Worm (Caenorhabditis elegans) whole organism, L3 larva: ENCODE measurements around the gene F36H1.3.
A peak's percentile ranks its signal among the peaks of the same experiment; 100 is the strongest.

Experiments
- ZK546.5 ChIP-seq: sonication (generic microtip); optimal IDR thresholded peaks from 2 replicates; lab custom pipeline; 2017; ENCODE audit warnings: missing biosample characterization, missing genetic modification characterization
- ama-1 ChIP-seq: fragments of 150-350 bp; optimal IDR thresholded peaks from 2 replicates; lab custom pipeline; 2018
- ceh-16 ChIP-seq: sonication (generic microtip); optimal IDR thresholded peaks from 2 replicates; lab custom pipeline; 2017; ENCODE audit warnings: missing biosample characterization, missing genetic modification characterization
- ceh-28 ChIP-seq: fragments of 150-350 bp; optimal IDR thresholded peaks from 2 replicates; lab custom pipeline; 2014; ENCODE audit warnings: missing biosample characterization, missing genetic modification reagents, missing genetic modification characterization
- ceh-9 ChIP-seq: sonication (generic microtip); optimal IDR thresholded peaks from 2 replicates; lab custom pipeline; 2018; ENCODE audit warnings: missing biosample characterization, missing genetic modification characterization
- daf-12 ChIP-seq: fragments of 150-350 bp; optimal IDR thresholded peaks from 2 replicates; lab custom pipeline; 2014; ENCODE audit warnings: missing biosample characterization, missing genetic modification reagents, missing genetic modification characterization
- egl-27 ChIP-seq: sonication (generic microtip); optimal IDR thresholded peaks from 4 replicates; lab custom pipeline; 2017; ENCODE audit warnings: missing biosample characterization, missing genetic modification reagents, missing genetic modification characterization
- elt-1 ChIP-seq: fragments of 150-350 bp; optimal IDR thresholded peaks from 2 replicates; lab custom pipeline; 2014; ENCODE audit warnings: missing biosample characterization, missing genetic modification characterization
- elt-3 ChIP-seq, 3 experiments: fragments of 150-350 bp in 1 of 3; sonication (generic microtip) in 2 of 3; optimal IDR thresholded peaks; 2 replicates in 2 of 3; 4 replicates in 1 of 3; lab custom pipeline; 2014 to 2017; ENCODE audit warnings: missing biosample characterization in 3 of 3, missing genetic modification characterization in 3 of 3
- eor-1 ChIP-seq, 2 experiments: fragments of 150-350 bp; optimal IDR thresholded peaks; 2 replicates each; lab custom pipeline; 2014 to 2018; ENCODE audit warnings: missing biosample characterization in 2 of 2, missing genetic modification characterization in 2 of 2
- fkh-10 ChIP-seq: sonication (generic microtip); optimal IDR thresholded peaks from 2 replicates; lab custom pipeline; 2017; ENCODE audit warnings: missing biosample characterization, missing genetic modification reagents, missing genetic modification characterization
- fkh-2 ChIP-seq: fragments of 150-350 bp; optimal IDR thresholded peaks from 2 replicates; lab custom pipeline; 2014; ENCODE audit warnings: missing biosample characterization, missing genetic modification reagents, missing genetic modification characterization
- hmg-11 ChIP-seq: sonication (generic microtip); optimal IDR thresholded peaks from 2 replicates; lab custom pipeline; 2016; ENCODE audit warnings: missing genetic modification characterization, missing compliant biosample characterization
- jun-1 ChIP-seq: fragments of 150-350 bp; optimal IDR thresholded peaks from 2 replicates; lab custom pipeline; 2014; ENCODE audit warnings: missing biosample characterization, missing genetic modification reagents, missing genetic modification characterization
- lin-15B ChIP-seq: fragments of 150-350 bp; optimal IDR thresholded peaks from 2 replicates; lab custom pipeline; 2014; ENCODE audit warnings: missing biosample characterization, missing genetic modification characterization
- lin-39 ChIP-seq: fragments of 150-350 bp; optimal IDR thresholded peaks from 2 replicates; lab custom pipeline; 2018; ENCODE audit warnings: missing biosample characterization, missing genetic modification reagents, missing genetic modification characterization
- lsy-12 ChIP-seq: sonication (generic microtip); optimal IDR thresholded peaks from 2 replicates; lab custom pipeline; 2016; ENCODE audit warnings: mild to moderate bottlenecking, missing genetic modification characterization, missing compliant biosample characterization
- nfya-1 ChIP-seq: sonication (generic microtip); optimal IDR thresholded peaks from 2 replicates; lab custom pipeline; 2017; ENCODE audit warnings: missing genetic modification characterization, mild to moderate bottlenecking, missing compliant biosample characterization, antibody characterized with exemption, moderate library complexity; ENCODE audit not compliant: insufficient read depth
- nhr-11 ChIP-seq: fragments of 150-350 bp; optimal IDR thresholded peaks from 2 replicates; lab custom pipeline; 2014; ENCODE audit warnings: missing biosample characterization, missing genetic modification characterization
- nhr-12 ChIP-seq: fragments of 150-350 bp; optimal IDR thresholded peaks from 2 replicates; lab custom pipeline; 2014; ENCODE audit warnings: missing biosample characterization, missing genetic modification characterization
- nhr-23 ChIP-seq: fragments of 150-350 bp; optimal IDR thresholded peaks from 2 replicates; lab custom pipeline; 2014; ENCODE audit warnings: missing biosample characterization, missing genetic modification reagents, missing genetic modification characterization
- nhr-25 ChIP-seq: sonication (generic microtip); optimal IDR thresholded peaks from 2 replicates; lab custom pipeline; 2017; ENCODE audit warnings: missing biosample characterization, missing genetic modification characterization
- nhr-76 ChIP-seq: fragments of 150-350 bp; sonication (generic microtip); optimal IDR thresholded peaks from 5 replicates; lab custom pipeline; 2014; ENCODE audit warnings: missing biosample characterization, missing genetic modification characterization
- nhr-77 ChIP-seq: fragments of 150-350 bp; optimal IDR thresholded peaks from 2 replicates; lab custom pipeline; 2014; ENCODE audit warnings: missing biosample characterization, missing genetic modification characterization
- pha-4 ChIP-seq: fragments of 150-350 bp; optimal IDR thresholded peaks from 2 replicates; lab custom pipeline; 2014; ENCODE audit warnings: missing biosample characterization, missing genetic modification reagents, missing genetic modification characterization
- sea-2 ChIP-seq: fragments of 150-350 bp; sonication (generic microtip); optimal IDR thresholded peaks from 4 replicates; lab custom pipeline; 2014; ENCODE audit warnings: missing biosample characterization, missing genetic modification reagents, missing genetic modification characterization
- tbx-2 ChIP-seq: sonication (generic microtip); optimal IDR thresholded peaks from 2 replicates; lab custom pipeline; 2016; ENCODE audit warnings: mild to moderate bottlenecking, missing genetic modification characterization, missing compliant biosample characterization
- unc-39 ChIP-seq: sonication (generic microtip); optimal IDR thresholded peaks from 4 replicates; lab custom pipeline; 2017; ENCODE audit warnings: missing biosample characterization, missing genetic modification characterization
- unc-62 ChIP-seq: fragments of 150-350 bp; sonication (generic microtip); optimal IDR thresholded peaks from 4 replicates; lab custom pipeline; 2014; ENCODE audit warnings: missing biosample characterization, missing genetic modification reagents, missing genetic modification characterization
- ztf-11 ChIP-seq: fragments of 150-350 bp; optimal IDR thresholded peaks from 2 replicates; lab custom pipeline; 2014; ENCODE audit warnings: missing biosample characterization, missing genetic modification characterization
- ztf-4 ChIP-seq: fragments of 150-350 bp; optimal IDR thresholded peaks from 2 replicates; lab custom pipeline; 2014; ENCODE audit warnings: missing biosample characterization, missing genetic modification characterization

Gene F36H1.3

DNA sequence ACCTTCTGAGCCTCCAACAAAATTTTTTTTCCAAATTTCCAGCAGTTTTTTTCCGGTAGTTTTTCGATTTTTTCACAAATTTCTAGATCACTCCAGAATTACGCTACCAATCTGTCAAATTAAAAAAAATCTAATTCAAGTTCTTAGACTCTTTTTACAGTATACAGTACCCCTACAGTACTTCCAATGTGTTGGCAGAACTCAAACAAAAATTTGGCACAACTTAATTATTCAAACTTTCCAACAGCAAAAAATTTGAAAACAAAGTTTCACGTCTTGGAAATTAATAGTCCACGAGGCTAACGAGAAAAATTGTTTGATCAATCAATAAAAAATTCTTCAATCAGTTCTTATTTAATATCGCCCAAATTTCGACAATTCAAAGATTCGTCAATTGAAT is at the start of gene F36H1.3:
Gene F36H1.3 (plus strand): TSS at position 323 of the 400 bp plus-strand sequence.
- TF ChIP-seq nhr-77 (tag; lab: Kevin White, UChicago) (no peak), unc-39 (tag; lab: Kevin White, UChicago) (no peak), elt-1 (tag; lab: Kevin White, UChicago) (no peak), ceh-9 (tag; lab: Kevin White, UChicago) (no peak), ZK546.5 (tag; lab: Kevin White, UChicago) (no peak), sea-2 (no peak), ztf-11 (no peak)

ce11 chrIV:11001614-11002013 is 48.3 kb upstream of the F36H1.3 start, which contains the start of gene F13H10.9:
Gene F13H10.9, plus strand, starts transcription at chrIV:11001914.
- TF ChIP-seq ceh-28 (tag; lab: Kevin White, UChicago), result no peak
- TF ChIP-seq nhr-23 (tag; lab: Kevin White, UChicago), result no peak
- TF ChIP-seq nfya-1, result no peak
- TF ChIP-seq eor-1 (tag; optimal IDR thresholded peaks at IDR 0.05; lab: Kevin White, UChicago), result no peak
- TF ChIP-seq lsy-12 (tag; lab: Kevin White, UChicago), result no peak
- no peak for TF ChIP-seq fkh-2 (tag; lab: Kevin White, UChicago)
- TF ChIP-seq nhr-76 (tag; lab: Kevin White, UChicago), result no peak
- no peak for TF ChIP-seq tbx-2 (tag; lab: Kevin White, UChicago)
- TF ChIP-seq elt-1 (tag; lab: Kevin White, UChicago), result no peak
- TF ChIP-seq hmg-11 (tag; lab: Kevin White, UChicago), result no peak
- TF ChIP-seq ceh-9 (tag; lab: Kevin White, UChicago), result no peak
- TF ChIP-seq lin-39 (tag; lab: Kevin White, UChicago), result no peak
- no peak for TF ChIP-seq elt-3 (tag; optimal IDR thresholded peaks at IDR 0.05; lab: Kevin White, UChicago)
- no peak for TF ChIP-seq jun-1 (tag; lab: Kevin White, UChicago)
- no peak for TF ChIP-seq nhr-12
- TF ChIP-seq fkh-10 (GFP tag; lab: Kevin White, UChicago), result no peak
- TF ChIP-seq nhr-11 (tag; lab: Kevin White, UChicago), result no peak
- no peak for TF ChIP-seq ztf-4 (tag; lab: Kevin White, UChicago)

DNA sequence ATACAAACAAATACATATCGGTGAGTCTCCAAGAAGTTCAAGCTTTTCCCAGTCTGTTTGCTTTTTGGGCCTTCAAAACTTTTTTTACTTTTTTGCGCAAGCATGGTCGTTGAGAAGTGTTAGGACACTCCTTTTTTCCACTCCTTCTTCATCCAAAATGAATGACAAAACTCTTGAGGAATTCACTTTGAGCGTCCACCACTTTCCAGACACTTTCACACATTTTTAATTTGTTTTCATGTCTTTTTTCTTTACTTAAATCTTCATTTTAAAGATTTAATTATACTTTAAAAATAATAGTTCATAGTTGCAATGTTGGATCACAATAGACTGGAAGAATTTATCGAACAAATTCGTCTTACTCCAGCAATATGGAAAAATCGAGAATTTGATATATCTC is 45.7 kb upstream of the F36H1.3 start, which contains the start of gene F13H10.1:
Gene F13H10.1 (plus strand): TSS at position 301 of the 400 bp plus-strand sequence.
- TF ChIP-seq nhr-11 (tag; lab: Kevin White, UChicago), result no peak
- TF ChIP-seq elt-3 (tag; optimal IDR thresholded peaks at IDR 0.05; lab: Kevin White, UChicago), result no peak
- no peak for TF ChIP-seq ceh-16 (tag; lab: Kevin White, UChicago)

ce11 chrIV:11006383-11006782 is 43.5 kb upstream of the F36H1.3 start:
- peak; percentile 40 for TF ChIP-seq nhr-11 (tag; lab: Kevin White, UChicago)
- TF ChIP-seq unc-62 (GFP tag; lab: Kevin White, UChicago), result no peak
- no peak for TF ChIP-seq ceh-16 (tag; lab: Kevin White, UChicago)
- TF ChIP-seq unc-39 (tag; lab: Kevin White, UChicago), result no peak

- TF ChIP-seq lin-15B (no peak), egl-27 (tag; lab: Kevin White, UChicago) (no peak), ceh-9 (tag; lab: Kevin White, UChicago) (no peak), ama-1 (lab: Kevin White, UChicago) (no peak), jun-1 (tag; lab: Kevin White, UChicago) (no peak), pha-4 (tag; lab: Kevin White, UChicago) (no peak), fkh-10 (GFP tag; lab: Kevin White, UChicago) (no peak), eor-1 (tag; optimal IDR thresholded peaks at IDR 0.05; lab: Kevin White, UChicago) (no peak), tbx-2 (tag; lab: Kevin White, UChicago) (no peak)
- TF ChIP-seq, all 47 proteins: peak for 0
These were observed 43.1 kb upstream of the F36H1.3 start for ce11 chrIV:11006868-11007267.

- TF ChIP-seq hmg-11 (tag; lab: Kevin White, UChicago), result peak; percentile 48
- peak; percentile 81 for TF ChIP-seq pha-4 (tag; lab: Kevin White, UChicago)
- TF ChIP-seq fkh-2 (tag; lab: Kevin White, UChicago), result no peak
- no peak for TF ChIP-seq daf-12 (tag; lab: Kevin White, UChicago)
- TF ChIP-seq nhr-25 (tag; lab: Kevin White, UChicago), result peak; percentile 20
- TF ChIP-seq jun-1 (tag; lab: Kevin White, UChicago), result peak; percentile 10
- TF ChIP-seq nhr-23 (tag; lab: Kevin White, UChicago), result peak; percentile 54
- peak; percentile 1 for TF ChIP-seq nfya-1
- TF ChIP-seq, all 47 proteins: peak for 6
These were observed 41.7 kb upstream of the F36H1.3 start for ce11 chrIV:11008255-11008654.
